Fruit fly (Drosophila melanogaster): ENCODE results near the gene CG6511.

CG6511 gene

dm6 chr3L:8704713-8705412 lies 16.3 kb upstream of the CG6511 start:
- peak; percentile 53 for TF ChIP-seq CrebA (GFP tag; optimal IDR thresholded peaks at IDR 0.05; ENCODE audit: borderline replicate concordance)
- no peak for TF ChIP-seq jim (GFP tag; optimal IDR thresholded peaks at IDR 0.05)
- no peak for TF ChIP-seq sv (GFP tag; optimal IDR thresholded peaks at IDR 0.05)
- TF ChIP-seq brk (GFP tag; optimal IDR thresholded peaks at IDR 0.05): no peak
- peak; percentile 21 for TF ChIP-seq Jra (GFP tag; optimal IDR thresholded peaks at IDR 0.05)
- TF ChIP-seq Hnf4 (GFP tag; optimal IDR thresholded peaks at IDR 0.05): peak; percentile 24
- peak; percentile 89 for TF ChIP-seq h (GFP tag; optimal IDR thresholded peaks at IDR 0.05)
- TF ChIP-seq Hr83 (GFP tag; optimal IDR thresholded peaks at IDR 0.05; ENCODE audit: poor library complexity, severe bottlenecking): peak; percentile 5
- no peak for TF ChIP-seq Rel (GFP tag; optimal IDR thresholded peaks at IDR 0.05)
- peak; percentile 63 for TF ChIP-seq Rel (tag; optimal IDR thresholded peaks at IDR 0.05)
- peak; percentile 3 for TF ChIP-seq rgr (GFP tag; optimal IDR thresholded peaks at IDR 0.05)
- peak; percentile 11 for TF ChIP-seq Dif (GFP tag; optimal IDR thresholded peaks at IDR 0.05; ENCODE audit: partially characterized antibody)
- no peak for TF ChIP-seq dsf (GFP tag; optimal IDR thresholded peaks at IDR 0.05; ENCODE audit: borderline replicate concordance)
- no peak for TF ChIP-seq sage (GFP tag; optimal IDR thresholded peaks at IDR 0.05)
- TF ChIP-seq br (GFP tag; optimal IDR thresholded peaks at IDR 0.05): peak; percentile 5

- no peak for TF ChIP-seq GATAd (GFP tag; optimal IDR thresholded peaks at IDR 0.05)
- no peak for TF ChIP-seq brk (GFP tag; optimal IDR thresholded peaks at IDR 0.05)
- no peak for TF ChIP-seq N (GFP tag; optimal IDR thresholded peaks at IDR 0.05)
- TF ChIP-seq jim (GFP tag; optimal IDR thresholded peaks at IDR 0.05): no peak
- no peak for TF ChIP-seq Hnf4 (GFP tag; optimal IDR thresholded peaks at IDR 0.05)
- no peak for TF ChIP-seq dsf (GFP tag; optimal IDR thresholded peaks at IDR 0.05; ENCODE audit: borderline replicate concordance)
- no peak for TF ChIP-seq br (GFP tag; optimal IDR thresholded peaks at IDR 0.05)
These were observed 14.0 kb upstream of the CG6511 start for dm6 chr3L:8707075-8707474.

- TF ChIP-seq OdsH (GFP tag; optimal IDR thresholded peaks at IDR 0.05) (no peak), GATAd (GFP tag; optimal IDR thresholded peaks at IDR 0.05) (no peak), Hr78 (GFP tag; optimal IDR thresholded peaks at IDR 0.05) (no peak), Vsx2 (GFP tag; optimal IDR thresholded peaks at IDR 0.05; ENCODE audit: partially characterized antibody) (no peak), rgr (GFP tag; optimal IDR thresholded peaks at IDR 0.05) (peak; percentile 11), usp (GFP tag; optimal IDR thresholded peaks at IDR 0.05) (no peak), foxo (GFP tag; optimal IDR thresholded peaks at IDR 0.05) (peak in 1 of 2 experiments; percentile 19), fru (GFP tag; optimal IDR thresholded peaks at IDR 0.05) (no peak), dsf (GFP tag; optimal IDR thresholded peaks at IDR 0.05; ENCODE audit: borderline replicate concordance) (no peak), HLH106 (tag; optimal IDR thresholded peaks at IDR 0.05) (peak; percentile 26), Sp1 (GFP tag; optimal IDR thresholded peaks at IDR 0.05) (peak; percentile 34), psq (GFP tag; optimal IDR thresholded peaks at IDR 0.05) (peak; percentile 15)
These were observed 13.3 kb upstream of the CG6511 start for dm6 chr3L:8707821-8708220.

dm6 chr3L:8708856-8709255 lies 12.3 kb upstream of the CG6511 start:
- TF ChIP-seq rgr (GFP tag; optimal IDR thresholded peaks at IDR 0.05): peak; percentile 11
- TF ChIP-seq psq (GFP tag; optimal IDR thresholded peaks at IDR 0.05): no peak
- TF ChIP-seq h (GFP tag; optimal IDR thresholded peaks at IDR 0.05): peak; percentile 2
- TF ChIP-seq Rel (GFP tag; optimal IDR thresholded peaks at IDR 0.05): no peak
- no peak for TF ChIP-seq Rel (tag; optimal IDR thresholded peaks at IDR 0.05)
- no peak for TF ChIP-seq dl (GFP tag; optimal IDR thresholded peaks at IDR 0.05; ENCODE audit: insufficient read depth in 1 of 2, partially characterized antibody in 2 of 2)
- TF ChIP-seq foxo (GFP tag; optimal IDR thresholded peaks at IDR 0.05): peak in 1 of 2 experiments; percentile 11
- no peak for TF ChIP-seq Mio (GFP tag; optimal IDR thresholded peaks at IDR 0.05)
- no peak for TF ChIP-seq Jra (GFP tag; optimal IDR thresholded peaks at IDR 0.05)
- TF ChIP-seq Hnf4 (GFP tag; optimal IDR thresholded peaks at IDR 0.05): no peak
- TF ChIP-seq sv (GFP tag; optimal IDR thresholded peaks at IDR 0.05): no peak
- TF ChIP-seq OdsH (GFP tag; optimal IDR thresholded peaks at IDR 0.05): no peak
- TF ChIP-seq Abd-B (GFP tag; optimal IDR thresholded peaks at IDR 0.05): no peak
- TF ChIP-seq ey (GFP tag; optimal IDR thresholded peaks at IDR 0.05): peak; percentile 9

dm6 chr3L:8712913-8713312 lies 8.2 kb upstream of the CG6511 start:
- TF ChIP-seq foxo (GFP tag; optimal IDR thresholded peaks at IDR 0.05) (peak in 1 of 2 experiments; percentile 24), Dfd (GFP tag; optimal IDR thresholded peaks at IDR 0.05) (no peak), sv (GFP tag; optimal IDR thresholded peaks at IDR 0.05) (no peak), HLH106 (tag; optimal IDR thresholded peaks at IDR 0.05) (peak; percentile 9), Sp1 (GFP tag; optimal IDR thresholded peaks at IDR 0.05) (peak; percentile 26), pan (optimal IDR thresholded peaks at IDR 0.05) (no peak), psq (GFP tag; optimal IDR thresholded peaks at IDR 0.05) (peak; percentile 35)
